Worm (Caenorhabditis elegans) whole organism, L2 larva: Measurements from ENCODE around the gene cas-1.

ENCODE experiments used
- C34F6.9 ChIP-seq: fragments of 150-350 bp; optimal IDR thresholded peaks from 2 replicates; lab custom pipeline; 2014; ENCODE audit warnings: missing biosample characterization, missing genetic modification characterization
- F13H6.1 ChIP-seq: sonication (generic microtip); optimal IDR thresholded peaks from 2 replicates; lab custom pipeline; 2016; ENCODE audit warnings: missing genetic modification characterization, missing compliant biosample characterization
- R02D3.7 ChIP-seq: fragments of 150-350 bp; optimal IDR thresholded peaks from 2 replicates; lab custom pipeline; 2014; ENCODE audit warnings: missing biosample characterization, missing genetic modification characterization
- Y55F3AM.14 ChIP-seq: fragments of 200-800 bp; sonication (Bioruptor generic); optimal IDR thresholded peaks from 2 replicates; lab custom pipeline; 2018; ENCODE audit warnings: mild to moderate bottlenecking, missing genetic modification characterization, missing compliant biosample characterization
- ZK546.5 ChIP-seq: sonication (generic microtip); optimal IDR thresholded peaks from 2 replicates; lab custom pipeline; 2017; ENCODE audit warnings: missing biosample characterization, missing genetic modification characterization
- alr-1 ChIP-seq: fragments of 150-350 bp; optimal IDR thresholded peaks from 2 replicates; lab custom pipeline; 2014; ENCODE audit warnings: missing biosample characterization, missing genetic modification characterization
- blmp-1 ChIP-seq: sonication (generic microtip); optimal IDR thresholded peaks from 2 replicates; lab custom pipeline; 2017; ENCODE audit warnings: missing genetic modification characterization, mild to moderate bottlenecking, missing compliant biosample characterization, antibody characterized with exemption, moderate library complexity; ENCODE audit not compliant: insufficient read depth
- ceh-16 ChIP-seq: fragments of 150-350 bp; optimal IDR thresholded peaks from 2 replicates; lab custom pipeline; 2014; ENCODE audit warnings: missing biosample characterization, missing genetic modification characterization
- dmd-4 ChIP-seq: sonication (generic microtip); optimal IDR thresholded peaks from 2 replicates; lab custom pipeline; 2017; ENCODE audit warnings: missing biosample characterization, missing genetic modification characterization
- egl-27 ChIP-seq: sonication (generic microtip); optimal IDR thresholded peaks from 3 replicates; lab custom pipeline; 2017; ENCODE audit warnings: missing biosample characterization, missing genetic modification reagents, missing genetic modification characterization
- elt-1 ChIP-seq: fragments of 150-350 bp; optimal IDR thresholded peaks from 2 replicates; lab custom pipeline; 2014; ENCODE audit warnings: missing biosample characterization, missing genetic modification characterization
- elt-3 ChIP-seq: sonication (generic microtip); optimal IDR thresholded peaks from 2 replicates; lab custom pipeline; 2017; ENCODE audit warnings: missing biosample characterization, missing genetic modification characterization
- fos-1 ChIP-seq: fragments of 150-350 bp; optimal IDR thresholded peaks from 2 replicates; lab custom pipeline; 2014; ENCODE audit warnings: missing biosample characterization, missing genetic modification characterization
- lin-11 ChIP-seq: fragments of 150-350 bp; sonication (generic microtip); optimal IDR thresholded peaks from 2 replicates; lab custom pipeline; 2014; ENCODE audit warnings: missing biosample characterization, missing genetic modification characterization, inconsistent platforms, mixed read lengths
- lin-39 ChIP-seq: fragments of 150-350 bp; optimal IDR thresholded peaks from 2 replicates; lab custom pipeline; 2014; ENCODE audit warnings: missing biosample characterization, missing genetic modification reagents, missing genetic modification characterization
- lsy-2 ChIP-seq, 2 experiments: fragments of 150-350 bp in 1 of 2; sonication (generic microtip) in 1 of 2; optimal IDR thresholded peaks; 2 replicates each; lab custom pipeline; 2014 to 2017; ENCODE audit warnings: missing biosample characterization in 2 of 2, missing genetic modification characterization in 2 of 2
- mbf-1 ChIP-seq: sonication (generic microtip); optimal IDR thresholded peaks from 2 replicates; lab custom pipeline; 2017; ENCODE audit warnings: missing biosample characterization, missing genetic modification characterization
- mdl-1 ChIP-seq, 2 experiments: fragments of 150-350 bp in 1 of 2; sonication (generic microtip) in 1 of 2; optimal IDR thresholded peaks; 2 replicates each; lab custom pipeline; 2017; ENCODE audit warnings: missing biosample characterization in 2 of 2, missing genetic modification characterization in 2 of 2
- nhr-12 ChIP-seq: fragments of 150-350 bp; optimal IDR thresholded peaks from 2 replicates; lab custom pipeline; 2014; ENCODE audit warnings: missing biosample characterization, missing genetic modification characterization
- nhr-129 ChIP-seq: fragments of 150-350 bp; optimal IDR thresholded peaks from 2 replicates; lab custom pipeline; 2014; ENCODE audit warnings: missing biosample characterization, missing genetic modification characterization
- nhr-21 ChIP-seq: fragments of 150-350 bp; optimal IDR thresholded peaks from 2 replicates; lab custom pipeline; 2014; ENCODE audit warnings: missing biosample characterization, missing genetic modification characterization
- nhr-25 ChIP-seq: fragments of 150-350 bp; sonication (generic microtip); optimal IDR thresholded peaks from 3 replicates; lab custom pipeline; 2014; ENCODE audit warnings: missing biosample characterization, missing genetic modification characterization
- nhr-77 ChIP-seq: fragments of 150-350 bp; optimal IDR thresholded peaks from 2 replicates; lab custom pipeline; 2014; ENCODE audit warnings: missing biosample characterization, missing genetic modification characterization
- skn-1 ChIP-seq: sonication (generic microtip); optimal IDR thresholded peaks from 2 replicates; lab custom pipeline; 2017; ENCODE audit warnings: missing biosample characterization, missing genetic modification characterization
- sma-3 ChIP-seq: sonication (generic microtip); optimal IDR thresholded peaks from 2 replicates; lab custom pipeline; 2016; ENCODE audit warnings: missing genetic modification reagents, missing genetic modification characterization, missing compliant biosample characterization
- sma-9 ChIP-seq, 2 experiments: fragments of 150-350 bp in 1 of 2; sonication (generic microtip) in 1 of 2; optimal IDR thresholded peaks; 2 replicates each; lab custom pipeline; 2014 to 2016; ENCODE audit warnings: missing genetic modification characterization in 2 of 2, mild to moderate bottlenecking in 1 of 2, missing biosample characterization in 1 of 2, missing compliant biosample characterization in 1 of 2, missing genetic modification reagents in 1 of 2, moderate library complexity in 1 of 2
- snpc-4 ChIP-seq: fragments of 150-350 bp; optimal IDR thresholded peaks from 2 replicates; lab custom pipeline; 2014; ENCODE audit warnings: missing biosample characterization, missing genetic modification characterization
- unc-55 ChIP-seq: fragments of 150-350 bp; sonication (generic microtip); optimal IDR thresholded peaks from 3 replicates; lab custom pipeline; 2014; ENCODE audit warnings: missing biosample characterization, missing genetic modification reagents, missing genetic modification characterization
- unc-62 ChIP-seq: fragments of 150-350 bp; optimal IDR thresholded peaks from 2 replicates; lab custom pipeline; 2014; ENCODE audit warnings: missing biosample characterization, missing genetic modification reagents, missing genetic modification characterization
- ztf-1 ChIP-seq: fragments of 200-800 bp; sonication (Bioruptor generic); conservative IDR thresholded peaks from 2 replicates; pipeline ENCODE4 v1.3.6; 2022; ENCODE audit warnings: missing genetic modification characterization, missing compliant biosample characterization
- ztf-11 ChIP-seq: sonication (generic microtip); optimal IDR thresholded peaks from 2 replicates; lab custom pipeline; 2017; ENCODE audit warnings: missing biosample characterization, missing genetic modification characterization
- ztf-4 ChIP-seq: fragments of 150-350 bp; optimal IDR thresholded peaks from 2 replicates; lab custom pipeline; 2014; ENCODE audit warnings: missing biosample characterization, missing genetic modification characterization

cas-1 gene

ce11 chrX:16813606-16814330 is at the start of gene cas-1:
cas-1 (minus strand) TSS chrX:16813656.
- peak; percentile 3 for TF ChIP-seq nhr-25 (tag; lab: Kevin White, UChicago)
- TF ChIP-seq nhr-12 (tag; lab: Kevin White, UChicago), result no peak
- TF ChIP-seq unc-55, result peak; percentile 38
- no peak for TF ChIP-seq egl-27
- TF ChIP-seq sma-9 (GFP tag; optimal IDR thresholded peaks at IDR 0.05; lab: Kevin White, UChicago), result no peak
- no peak for TF ChIP-seq sma-9 (tag; optimal IDR thresholded peaks at IDR 0.05; lab: Kevin White, UChicago)
- TF ChIP-seq F13H6.1 (tag; lab: Kevin White, UChicago), result peak; percentile 14
- TF ChIP-seq ceh-16 (tag; lab: Kevin White, UChicago), result peak; percentile 40
- peak; percentile 45 for TF ChIP-seq C34F6.9 (tag; lab: Kevin White, UChicago)
- TF ChIP-seq sma-3, result peak; percentile 28
- TF ChIP-seq mbf-1 (tag; lab: Kevin White, UChicago), result no peak
- TF ChIP-seq lin-39, result no peak
- TF ChIP-seq lsy-2 (tag; optimal IDR thresholded peaks at IDR 0.05; lab: Kevin White, UChicago), result peak in 1 of 2 experiments; percentile 20
- TF ChIP-seq fos-1, result peak; percentile 64
- no peak for TF ChIP-seq mdl-1 (tag; optimal IDR thresholded peaks at IDR 0.05; lab: Kevin White, UChicago)
- TF ChIP-seq elt-3 (tag; lab: Kevin White, UChicago), result no peak
- no peak for TF ChIP-seq nhr-77
- TF ChIP-seq R02D3.7 (tag; lab: Kevin White, UChicago), result no peak
- peak; percentile 49 for TF ChIP-seq nhr-129 (tag; lab: Kevin White, UChicago)
- TF ChIP-seq snpc-4 (tag; lab: Kevin White, UChicago), result no peak
- TF ChIP-seq alr-1 (tag; lab: Kevin White, UChicago), result no peak
- peak; percentile 16 for TF ChIP-seq nhr-21 (tag; lab: Kevin White, UChicago)

- TF ChIP-seq fos-1 (peak; percentile 39), ztf-4 (tag; lab: Kevin White, UChicago) (no peak)
Measured at ce11 chrX:16859956-16860446, 46.5 kb upstream of the cas-1 start, which contains the start of gene T20F7.3. T20F7.3 (plus strand) TSS chrX:16860396.

- no peak for TF ChIP-seq blmp-1
- no peak for TF ChIP-seq F13H6.1 (tag; lab: Kevin White, UChicago)
- TF ChIP-seq nhr-12 (tag; lab: Kevin White, UChicago), result no peak
- TF ChIP-seq lin-11 (tag; lab: Kevin White, UChicago), result no peak
- TF ChIP-seq C34F6.9 (tag; lab: Kevin White, UChicago), result no peak
- TF ChIP-seq elt-1, result no peak
- no peak for TF ChIP-seq dmd-4 (tag; lab: Kevin White, UChicago)
- no peak for TF ChIP-seq alr-1 (tag; lab: Kevin White, UChicago)
- no peak for TF ChIP-seq mbf-1 (tag; lab: Kevin White, UChicago)
- no peak for TF ChIP-seq ztf-4 (tag; lab: Kevin White, UChicago)
- TF ChIP-seq nhr-77, result no peak
- no peak for TF ChIP-seq unc-55
- TF ChIP-seq sma-9 (GFP tag; optimal IDR thresholded peaks at IDR 0.05; lab: Kevin White, UChicago), result no peak
- TF ChIP-seq sma-9 (tag; optimal IDR thresholded peaks at IDR 0.05; lab: Kevin White, UChicago), result no peak
- no peak for TF ChIP-seq ZK546.5 (tag; lab: Kevin White, UChicago)
- no peak for TF ChIP-seq fos-1
- TF ChIP-seq lsy-2 (tag; optimal IDR thresholded peaks at IDR 0.05; lab: Kevin White, UChicago), result no peak
- no peak for TF ChIP-seq mdl-1 (tag; optimal IDR thresholded peaks at IDR 0.05; lab: Kevin White, UChicago)
- TF ChIP-seq elt-3 (tag; lab: Kevin White, UChicago), result no peak
Measured at ce11 chrX:16844924-16845323, 31.5 kb upstream of the cas-1 start, which contains the start of gene F41G4.8. F41G4.8 (minus strand) TSS chrX:16845024.

- TF ChIP-seq Y55F3AM.14 (GFP tag; lab: Kevin White, UChicago) (no peak), nhr-12 (tag; lab: Kevin White, UChicago) (no peak), unc-55 (no peak), unc-62 (GFP tag; lab: Kevin White, UChicago) (no peak), skn-1 (tag; lab: Kevin White, UChicago) (no peak), ztf-1 (GFP tag; lab: Robert Waterston, UW) (no peak), fos-1 (no peak)
Measured at ce11 chrX:16842935-16843334, 29.5 kb upstream of the cas-1 start.

ce11 chrX:16840738-16841137 is 27.3 kb upstream of the cas-1 start, which contains the start of gene dyla-1:
dyla-1 (plus strand) TSS chrX:16841038.
- no peak for TF ChIP-seq ztf-11 (tag; lab: Kevin White, UChicago)
- no peak for TF ChIP-seq nhr-25 (tag; lab: Kevin White, UChicago)
